Worm (Caenorhabditis elegans) whole organism, young adult: ENCODE data around the gene ptr-19.

Experiments used
- B0035.1 ChIP-seq: sonication (generic microtip); optimal IDR thresholded peaks from 2 replicates; lab custom pipeline; 2016; ENCODE audit warnings: missing genetic modification characterization, mild to moderate bottlenecking, missing compliant biosample characterization, missing genotype, missing genetic modification reagents
- D2030.7 ChIP-seq: fragments of 200-800 bp; sonication (Bioruptor generic); IDR thresholded peaks from 2 replicates; pipeline ENCODE4 v1.3.6; 2022; ENCODE audit warnings: missing genetic modification reagents, missing genetic modification characterization, missing compliant biosample characterization
- F33H1.4 ChIP-seq: fragments of 200-800 bp; sonication (Bioruptor generic); IDR thresholded peaks from 2 replicates; pipeline ENCODE4 v1.3.6; 2022; ENCODE audit warnings: missing genetic modification reagents, missing genetic modification characterization, missing compliant biosample characterization
- T07F8.4 ChIP-seq: sonication (generic microtip); optimal IDR thresholded peaks from 2 replicates; lab custom pipeline; 2016; ENCODE audit warnings: mild to moderate bottlenecking, missing genetic modification characterization, moderate library complexity, missing compliant biosample characterization
- T26A5.8 ChIP-seq: sonication (generic microtip); optimal IDR thresholded peaks from 2 replicates; lab custom pipeline; 2016; ENCODE audit warnings: missing genetic modification characterization, missing compliant biosample characterization
- Y53F4B.3 ChIP-seq: fragments of 200-800 bp; sonication (Bioruptor generic); IDR thresholded peaks from 2 replicates; pipeline ENCODE4 v1.3.6; 2022; ENCODE audit warnings: missing genetic modification reagents, missing genetic modification characterization, missing compliant biosample characterization
- Y67H2A.10 ChIP-seq: fragments of 200-800 bp; sonication (Bioruptor generic); conservative IDR thresholded peaks from 2 replicates; pipeline ENCODE4 v1.3.6; 2022; ENCODE audit warnings: missing genetic modification reagents, missing genetic modification characterization, missing compliant biosample characterization
- ZK185.1 ChIP-seq: sonication (generic microtip); optimal IDR thresholded peaks from 2 replicates; lab custom pipeline; 2016; ENCODE audit warnings: mild to moderate bottlenecking, missing genetic modification characterization, missing compliant biosample characterization; ENCODE audit not compliant: poor library complexity, severe bottlenecking
- atf-7 ChIP-seq: sonication (generic microtip); optimal IDR thresholded peaks from 2 replicates; lab custom pipeline; 2017; ENCODE audit warnings: mild to moderate bottlenecking, missing genetic modification characterization, missing compliant biosample characterization
- attf-5 ChIP-seq: fragments of 200-800 bp; sonication (Bioruptor generic); optimal IDR thresholded peaks from 2 replicates; lab custom pipeline; 2018; ENCODE audit warnings: mild to moderate bottlenecking, missing genetic modification characterization, missing compliant biosample characterization
- attf-6 ChIP-seq: fragments of 200-800 bp; sonication (Bioruptor generic); IDR thresholded peaks from 2 replicates; pipeline ENCODE4 v1.3.6; 2022; ENCODE audit warnings: missing genetic modification reagents, missing genetic modification characterization, missing compliant biosample characterization
- bed-1 ChIP-seq: fragments of 200-800 bp; sonication (Bioruptor generic); IDR thresholded peaks from 2 replicates; pipeline ENCODE4 v1.3.6; 2022; ENCODE audit warnings: missing genetic modification reagents, missing genetic modification characterization, missing compliant biosample characterization
- ccch-3 ChIP-seq: fragments of 200-800 bp; sonication (Bioruptor generic); optimal IDR thresholded peaks from 2 replicates; lab custom pipeline; 2018; ENCODE audit warnings: mild to moderate bottlenecking, missing genetic modification characterization, missing compliant biosample characterization
- cebp-1 ChIP-seq, 2 experiments: fragments of 200-800 bp in 1 of 2; sonication (Bioruptor generic) in 1 of 2; sonication (generic microtip) in 1 of 2; IDR thresholded peaks in 1 of 2; optimal IDR thresholded peaks in 1 of 2; 2 replicates each; pipeline versions ENCODE4 v1.3.6 to Lab custom; 2017 to 2022; ENCODE audit warnings: missing compliant biosample characterization in 2 of 2, missing genetic modification characterization in 2 of 2, mild to moderate bottlenecking in 1 of 2, missing genetic modification reagents in 1 of 2, moderate library complexity in 1 of 2
- ceh-100 ChIP-seq: fragments of 200-800 bp; sonication (Bioruptor generic); IDR thresholded peaks from 2 replicates; pipeline ENCODE4 v1.3.6; 2022; ENCODE audit warnings: missing genetic modification reagents, missing genetic modification characterization, missing compliant biosample characterization
- ceh-58 ChIP-seq: fragments of 200-800 bp; sonication (Bioruptor generic); IDR thresholded peaks from 2 replicates; pipeline ENCODE4 v1.3.6; 2022; ENCODE audit warnings: missing genetic modification characterization, missing compliant biosample characterization
- chd-7 ChIP-seq: sonication (generic microtip); optimal IDR thresholded peaks from 2 replicates; lab custom pipeline; 2016; ENCODE audit warnings: mild to moderate bottlenecking, missing genetic modification characterization, moderate library complexity, missing compliant biosample characterization
- dpl-1 ChIP-seq: fragments of 150-350 bp; optimal IDR thresholded peaks from 2 replicates; lab custom pipeline; 2014; ENCODE audit warnings: missing biosample characterization, missing genetic modification reagents, missing genetic modification characterization
- egrh-3 ChIP-seq: fragments of 200-800 bp; sonication (Bioruptor generic); IDR thresholded peaks from 2 replicates; pipeline ENCODE4 v1.3.6; 2022; ENCODE audit warnings: missing genetic modification reagents, missing genetic modification characterization, missing compliant biosample characterization
- ets-4 ChIP-seq: fragments of 200-800 bp; sonication (Bioruptor generic); optimal IDR thresholded peaks from 2 replicates; lab custom pipeline; 2018; ENCODE audit warnings: mild to moderate bottlenecking, missing genetic modification characterization, missing compliant biosample characterization
- fkh-3 ChIP-seq: sonication (generic microtip); optimal IDR thresholded peaks from 2 replicates; lab custom pipeline; 2016; ENCODE audit warnings: mild to moderate bottlenecking, missing genetic modification characterization, missing compliant biosample characterization
- hmg-1.2 ChIP-seq: fragments of 200-800 bp; sonication (Bioruptor generic); IDR thresholded peaks from 2 replicates; pipeline ENCODE4 v1.3.6; 2022; ENCODE audit warnings: missing genetic modification reagents, missing genetic modification characterization, missing compliant biosample characterization
- lir-1 ChIP-seq: fragments of 200-800 bp; sonication (Bioruptor generic); conservative IDR thresholded peaks from 2 replicates; pipeline ENCODE4 v1.3.6; 2022; ENCODE audit warnings: missing genetic modification reagents, missing genetic modification characterization, missing compliant biosample characterization
- lsl-1 ChIP-seq: fragments of 200-800 bp; sonication (Bioruptor generic); optimal IDR thresholded peaks from 2 replicates; lab custom pipeline; 2018; ENCODE audit warnings: mild to moderate bottlenecking, missing genetic modification characterization, moderate library complexity, missing compliant biosample characterization
- lsy-27 ChIP-seq: sonication (generic microtip); optimal IDR thresholded peaks from 2 replicates; lab custom pipeline; 2017; ENCODE audit warnings: missing genetic modification characterization, mild to moderate bottlenecking, missing compliant biosample characterization, antibody characterized with exemption, missing genotype, borderline replicate concordance; ENCODE audit not compliant: insufficient read depth
- madf-10 ChIP-seq: sonication (generic microtip); optimal IDR thresholded peaks from 2 replicates; lab custom pipeline; 2016; ENCODE audit warnings: mild to moderate bottlenecking, missing genetic modification characterization, missing compliant biosample characterization
- madf-6 ChIP-seq: fragments of 200-800 bp; sonication (Bioruptor generic); IDR thresholded peaks from 2 replicates; pipeline ENCODE4 v1.3.6; 2022; ENCODE audit warnings: missing genetic modification reagents, missing genetic modification characterization, missing compliant biosample characterization
- mcd-1 ChIP-seq: fragments of 200-800 bp; sonication (Bioruptor generic); IDR thresholded peaks from 2 replicates; pipeline ENCODE4 v1.3.6; 2022; ENCODE audit warnings: missing genetic modification reagents, missing genetic modification characterization, missing compliant biosample characterization
- nfya-1 ChIP-seq: sonication (generic microtip); optimal IDR thresholded peaks from 2 replicates; lab custom pipeline; 2017; ENCODE audit warnings: antibody characterized with exemption, missing compliant biosample characterization, missing genetic modification characterization, borderline replicate concordance; ENCODE audit not compliant: insufficient read depth
- nfya-2 ChIP-seq: fragments of 200-800 bp; sonication (Bioruptor generic); IDR thresholded peaks from 2 replicates; pipeline ENCODE4 v1.3.6; 2022; ENCODE audit warnings: missing genetic modification reagents, missing genetic modification characterization, missing compliant biosample characterization
- nfyb-1 ChIP-seq: fragments of 200-800 bp; sonication (Bioruptor generic); IDR thresholded peaks from 2 replicates; pipeline ENCODE4 v1.3.6; 2022; ENCODE audit warnings: missing genetic modification reagents, missing genetic modification characterization, missing compliant biosample characterization
- nhr-179 ChIP-seq: sonication (generic microtip); optimal IDR thresholded peaks from 2 replicates; lab custom pipeline; 2016; ENCODE audit warnings: mild to moderate bottlenecking, missing genetic modification characterization, missing compliant biosample characterization
- nhr-80 ChIP-seq: sonication (generic microtip); optimal IDR thresholded peaks from 2 replicates; lab custom pipeline; 2016; ENCODE audit warnings: missing genetic modification characterization, missing compliant biosample characterization
- pha-4 ChIP-seq: fragments of 150-350 bp; sonication (generic microtip); optimal IDR thresholded peaks from 2 replicates; lab custom pipeline; 2014; ENCODE audit warnings: missing biosample characterization, missing genetic modification reagents, missing genetic modification characterization
- rec-8 ChIP-seq, 2 experiments: sonication (generic microtip); optimal IDR thresholded peaks; 2 replicates each; lab custom pipeline; 2016; ENCODE audit warnings: mild to moderate bottlenecking in 2 of 2, missing genetic modification characterization in 2 of 2, missing genetic modification reagents in 2 of 2, missing genotype in 2 of 2, missing biosample characterization in 1 of 2, missing compliant biosample characterization in 1 of 2, moderate library complexity in 1 of 2
- rpc-1 ChIP-seq, 2 experiments: fragments of 150-350 bp in 1 of 2; sonication (generic microtip) in 1 of 2; optimal IDR thresholded peaks; 2 replicates each; lab custom pipeline; 2014 to 2018; ENCODE audit warnings: missing biosample characterization in 1 of 2, missing genetic modification characterization in 1 of 2, missing genetic modification reagents in 1 of 2, missing genotype in 1 of 2
- sea-2 ChIP-seq: fragments of 200-800 bp; sonication (Bioruptor generic); IDR thresholded peaks from 2 replicates; pipeline ENCODE4 v1.3.6; 2022; ENCODE audit warnings: missing genetic modification characterization, missing compliant biosample characterization
- snpc-4 ChIP-seq, 5 experiments: fragments of 150-350 bp in 1 of 5; sonication (generic microtip) in 4 of 5; optimal IDR thresholded peaks; 2 replicates each; lab custom pipeline; 2014 to 2018; ENCODE audit warnings: missing genetic modification characterization in 5 of 5, missing biosample characterization in 3 of 5, antibody characterized with exemption in 2 of 5, mild to moderate bottlenecking in 2 of 5, missing compliant biosample characterization in 2 of 5, missing genotype in 2 of 5, moderate library complexity in 2 of 5, missing genetic modification reagents in 1 of 5
- somi-1 ChIP-seq: fragments of 200-800 bp; sonication (Bioruptor generic); optimal IDR thresholded peaks from 2 replicates; lab custom pipeline; 2018; ENCODE audit warnings: mild to moderate bottlenecking, missing genetic modification characterization, missing compliant biosample characterization
- xnd-1 ChIP-seq: sonication (generic microtip); optimal IDR thresholded peaks from 2 replicates; lab custom pipeline; 2016; ENCODE audit warnings: missing genotype, missing genetic modification reagents, missing genetic modification characterization, missing compliant biosample characterization
- zim-3 ChIP-seq: sonication (generic microtip); optimal IDR thresholded peaks from 2 replicates; lab custom pipeline; 2017; ENCODE audit warnings: mild to moderate bottlenecking, missing genetic modification characterization, moderate library complexity, missing compliant biosample characterization
- ztf-22 ChIP-seq: fragments of 200-800 bp; sonication (Bioruptor generic); optimal IDR thresholded peaks from 2 replicates; lab custom pipeline; 2018; ENCODE audit warnings: mild to moderate bottlenecking, missing genetic modification characterization, moderate library complexity, missing compliant biosample characterization
- ztf-28 ChIP-seq: fragments of 200-800 bp; sonication (Bioruptor generic); IDR thresholded peaks from 2 replicates; pipeline ENCODE4 v1.3.6; 2022; ENCODE audit warnings: missing genetic modification reagents, missing genetic modification characterization, missing compliant biosample characterization
- ztf-6 ChIP-seq: fragments of 200-800 bp; sonication (Bioruptor generic); IDR thresholded peaks from 2 replicates; pipeline ENCODE4 v1.3.6; 2022; ENCODE audit warnings: missing genetic modification reagents, missing genetic modification characterization, missing compliant biosample characterization

The ptr-19 gene

ce11 chrIII:10759050-10760023, 22.3 kb upstream of the ptr-19 start, which contains the start of gene tasp-1 (continued):
- TF ChIP-seq nhr-179 (tag; lab: Kevin White, UChicago) (peak; percentile 38), B0035.1 (peak; percentile 97), cebp-1 (GFP tag; IDR thresholded peaks at IDR 0.05; lab: Robert Waterston, UW) (peak; percentile 98), cebp-1 (tag; optimal IDR thresholded peaks at IDR 0.05; lab: Kevin White, UChicago) (peak; percentile 99), ztf-22 (GFP tag; lab: Kevin White, UChicago) (peak; percentile 100), zim-3 (tag; lab: Kevin White, UChicago) (peak; percentile 98), Y67H2A.10 (peak; percentile 100), nfya-2 (peak; percentile 96), hmg-1.2 (GFP tag; lab: Robert Waterston, UW) (peak; percentile 96), lir-1 (GFP tag; lab: Robert Waterston, UW) (peak; percentile 100), ZK185.1 (peak; percentile 99), nfyb-1 (GFP tag; lab: Robert Waterston, UW) (peak; percentile 100), mcd-1 (peak; percentile 99), nfya-1 (tag; lab: Kevin White, UChicago) (no peak), T26A5.8 (tag; lab: Kevin White, UChicago) (peak; percentile 90), chd-7 (tag; lab: Kevin White, UChicago) (peak; percentile 100), Y53F4B.3 (peak; percentile 94), nhr-80 (tag; lab: Kevin White, UChicago) (peak; percentile 100), xnd-1 (tag; lab: Kevin White, UChicago) (peak; percentile 77), lsl-1 (GFP tag; lab: Kevin White, UChicago) (peak; percentile 96), ceh-58 (peak; percentile 97), sea-2 (GFP tag; lab: Robert Waterston, UW) (peak; percentile 100), attf-5 (GFP tag; lab: Kevin White, UChicago) (peak; percentile 100), ets-4 (GFP tag; lab: Kevin White, UChicago) (peak; percentile 100), ztf-6 (peak; percentile 99), ccch-3 (peak; percentile 69), madf-10 (tag; lab: Kevin White, UChicago) (peak; percentile 98), somi-1 (GFP tag; lab: Kevin White, UChicago) (peak; percentile 100), attf-6 (peak; percentile 87), madf-6 (peak; percentile 98), pha-4 (tag; lab: Kevin White, UChicago) (peak; percentile 99), rpc-1 (optimal IDR thresholded peaks at IDR 0.05; lab: Kevin White, UChicago) (peak; percentile 53), rpc-1 (tag; optimal IDR thresholded peaks at IDR 0.05; lab: Kevin White, UChicago) (peak; percentile 8), D2030.7 (peak; percentile 98), ztf-28 (peak; percentile 100), snpc-4 (GFP tag; optimal IDR thresholded peaks at IDR 0.05; lab: Kevin White, UChicago) (peak; percentile 90), snpc-4 (tag; optimal IDR thresholded peaks at IDR 0.05; lab: Kevin White, UChicago) (peak; percentile 93 to 95 (median 93)), lsy-27 (peak; percentile 68), ceh-100 (peak; percentile 98), F33H1.4 (GFP tag; lab: Robert Waterston, UW) (peak; percentile 94), bed-1 (peak; percentile 98), dpl-1 (GFP tag; lab: Kevin White, UChicago) (peak; percentile 100), atf-7 (tag; lab: Kevin White, UChicago) (peak; percentile 100), rec-8 (tag; optimal IDR thresholded peaks at IDR 0.05; lab: Kevin White, UChicago) (peak; percentile 89 to 97), fkh-3 (tag; lab: Kevin White, UChicago) (peak; percentile 67), T07F8.4 (tag; lab: Kevin White, UChicago) (peak; percentile 96), egrh-3 (GFP tag; lab: Robert Waterston, UW) (peak; percentile 96)
